ENCODE assay signal across 4 fruit fly cellular contexts in genomic region chr3L:18219388-18219787, dm6.
A peak's percentile ranks its signal among the peaks of the same experiment; 100 is the strongest.
TF ChIP-seq lines count a peak whose summit lies in the region.

No protein-coding gene starts in this region.

- no peak for TF ChIP-seq CTCF in whole organism, embryonic (GFP tag; optimal IDR thresholded peaks at IDR 0.05; lab: Kevin White, UChicago)

TF ChIP-seq in whole organism, embryonic, 481 proteins besides CTCF, POLR2A, EP300 and RAD21 (continues in another document):
- TF ChIP-seq CG18262 (tag; optimal IDR thresholded peaks at IDR 0.05; lab: Kevin White, UChicago), result peak; percentile 19
- TF ChIP-seq rib (GFP tag; IDR thresholded peaks at IDR 0.05; lab: Robert Waterston, UW), result no peak
- no peak for TF ChIP-seq disco-r (GFP tag; optimal IDR thresholded peaks at IDR 0.05; lab: Kevin White, UChicago)
- no peak for TF ChIP-seq zen2 (GFP tag; IDR thresholded peaks at IDR 0.05; lab: Robert Waterston, UW; ENCODE audit: partially characterized antibody)
- TF ChIP-seq zf30C (GFP tag; optimal IDR thresholded peaks at IDR 0.05; lab: Kevin White, UChicago), result peak; percentile 50
- TF ChIP-seq sima (GFP tag; optimal IDR thresholded peaks at IDR 0.05; lab: Kevin White, UChicago), result no peak
- no peak for TF ChIP-seq CG14014 (GFP tag; IDR thresholded peaks at IDR 0.05; lab: Robert Waterston, UW)
- no peak for TF ChIP-seq CG10147 (GFP tag; optimal IDR thresholded peaks at IDR 0.05; lab: Kevin White, UChicago)
- no peak for TF ChIP-seq al (GFP tag; IDR thresholded peaks at IDR 0.05; lab: Robert Waterston, UW)
- TF ChIP-seq HLH54F (GFP tag; optimal IDR thresholded peaks at IDR 0.05; lab: Kevin White, UChicago), result no peak
- no peak for TF ChIP-seq CG12299 (tag; optimal IDR thresholded peaks at IDR 0.05; lab: Kevin White, UChicago)
- TF ChIP-seq CG43689 (GFP tag; IDR thresholded peaks at IDR 0.05; lab: Robert Waterston, UW), result no peak
- no peak for TF ChIP-seq eyg (GFP tag; optimal IDR thresholded peaks at IDR 0.05; lab: Kevin White, UChicago)
- no peak for TF ChIP-seq Sox102F (GFP tag; optimal IDR thresholded peaks at IDR 0.05; lab: Kevin White, UChicago)
- no peak for TF ChIP-seq CG2889 (GFP tag; IDR thresholded peaks at IDR 0.05; lab: Robert Waterston, UW)
- TF ChIP-seq Ets65A (GFP tag; lab: Kevin White, UChicago), result no peak
- TF ChIP-seq CG15696 (tag; optimal IDR thresholded peaks at IDR 0.05; lab: Kevin White, UChicago), result peak; percentile 5
- TF ChIP-seq CG4424 (GFP tag; optimal IDR thresholded peaks at IDR 0.05; lab: Kevin White, UChicago), result no peak
- TF ChIP-seq gem (tag; optimal IDR thresholded peaks at IDR 0.05; lab: Kevin White, UChicago), result peak; percentile 23
- TF ChIP-seq stwl (tag; optimal IDR thresholded peaks at IDR 0.05; lab: Kevin White, UChicago), result no peak
- TF ChIP-seq ssp (GFP tag; IDR thresholded peaks at IDR 0.05; lab: Robert Waterston, UW), result no peak
- peak; percentile 23 for TF ChIP-seq CG2712 (tag; optimal IDR thresholded peaks at IDR 0.05; lab: Kevin White, UChicago)
- no peak for TF ChIP-seq YL-1 (GFP tag; optimal IDR thresholded peaks at IDR 0.05; lab: Kevin White, UChicago)
- TF ChIP-seq onecut (GFP tag; IDR thresholded peaks at IDR 0.05; lab: Robert Waterston, UW), result no peak

TF ChIP-seq in whole organism, prepupa, 60 proteins besides CTCF, POLR2A, EP300 and RAD21:
- TF ChIP-seq net (GFP tag; optimal IDR thresholded peaks at IDR 0.05; lab: Kevin White, UChicago) (no peak), Ets21C (GFP tag; optimal IDR thresholded peaks at IDR 0.05; lab: Kevin White, UChicago) (no peak), CG32006 (GFP tag; optimal IDR thresholded peaks at IDR 0.05; lab: Kevin White, UChicago) (no peak), CG8632 (GFP tag; optimal IDR thresholded peaks at IDR 0.05; lab: Kevin White, UChicago) (peak; percentile 8), CG34406 (GFP tag; optimal IDR thresholded peaks at IDR 0.05; lab: Kevin White, UChicago) (peak; percentile 3), Ets96B (tag; optimal IDR thresholded peaks at IDR 0.05; lab: Kevin White, UChicago) (peak; percentile 51), CG3032 (tag; optimal IDR thresholded peaks at IDR 0.05; lab: Kevin White, UChicago) (peak; percentile 19), svp (GFP tag; lab: Kevin White, UChicago) (peak; percentile 70), CG7368 (GFP tag; optimal IDR thresholded peaks at IDR 0.05; lab: Kevin White, UChicago) (no peak), achi (GFP tag; optimal IDR thresholded peaks at IDR 0.05; lab: Kevin White, UChicago) (peak; percentile 25), vri (GFP tag; optimal IDR thresholded peaks at IDR 0.05; lab: Kevin White, UChicago) (peak; percentile 2), Sox14 (GFP tag; optimal IDR thresholded peaks at IDR 0.05; lab: Kevin White, UChicago) (no peak), dsx (GFP tag; optimal IDR thresholded peaks at IDR 0.05; lab: Kevin White, UChicago; ENCODE audit: poor library complexity, severe bottlenecking) (peak; percentile 20), Gug (GFP tag; IDR thresholded peaks at IDR 0.05; lab: Robert Waterston, UW) (no peak), OdsH (GFP tag; optimal IDR thresholded peaks at IDR 0.05; lab: Kevin White, UChicago) (peak; percentile 39), spab (GFP tag; optimal IDR thresholded peaks at IDR 0.05; lab: Kevin White, UChicago) (peak; percentile 21), acj6 (GFP tag; optimal IDR thresholded peaks at IDR 0.05; lab: Kevin White, UChicago) (peak; percentile 27), CG10631 (GFP tag; optimal IDR thresholded peaks at IDR 0.05; lab: Kevin White, UChicago) (peak; percentile 11), Eip75B (GFP tag; optimal IDR thresholded peaks at IDR 0.05; lab: Kevin White, UChicago) (no peak), Eip78C (GFP tag; lab: Kevin White, UChicago) (peak; percentile 59), Hr39 (GFP tag; optimal IDR thresholded peaks at IDR 0.05; lab: Kevin White, UChicago) (no peak), Sox15 (GFP tag; optimal IDR thresholded peaks at IDR 0.05; lab: Kevin White, UChicago) (no peak), esn (GFP tag; optimal IDR thresholded peaks at IDR 0.05; lab: Kevin White, UChicago) (peak; percentile 16)

TF ChIP-seq in whole organism, pupa, 21 proteins besides CTCF, POLR2A, EP300 and RAD21:
- TF ChIP-seq CG13204 (GFP tag; optimal IDR thresholded peaks at IDR 0.05; lab: Kevin White, UChicago) (no peak), CG34367 (tag; optimal IDR thresholded peaks at IDR 0.05; lab: Kevin White, UChicago) (peak; percentile 3), D1 (tag; optimal IDR thresholded peaks at IDR 0.05; lab: Kevin White, UChicago) (no peak), CG8159 (tag; optimal IDR thresholded peaks at IDR 0.05; lab: Kevin White, UChicago) (peak; percentile 81), CG17806 (tag; optimal IDR thresholded peaks at IDR 0.05; lab: Kevin White, UChicago) (peak; percentile 56), CG12605 (GFP tag; IDR thresholded peaks at IDR 0.05; lab: Robert Waterston, UW) (no peak), EcR (GFP tag; optimal IDR thresholded peaks at IDR 0.05; lab: Kevin White, UChicago) (no peak), Snoo (tag; optimal IDR thresholded peaks at IDR 0.05; lab: Kevin White, UChicago) (no peak), CG10348 (GFP tag; IDR thresholded peaks at IDR 0.05; lab: Robert Waterston, UW) (no peak), CG14655 (GFP tag; optimal IDR thresholded peaks at IDR 0.05; lab: Kevin White, UChicago) (no peak), gl (tag; optimal IDR thresholded peaks at IDR 0.05; lab: Kevin White, UChicago) (no peak), Pif1A (GFP tag; optimal IDR thresholded peaks at IDR 0.05; lab: Kevin White, UChicago) (no peak), CG8301 (tag; optimal IDR thresholded peaks at IDR 0.05; lab: Kevin White, UChicago) (no peak), fd96Ca (GFP tag; IDR thresholded peaks at IDR 0.05; lab: Robert Waterston, UW) (no peak), CG32121 (GFP tag; IDR thresholded peaks at IDR 0.05; lab: Robert Waterston, UW) (no peak), CG9948 (tag; optimal IDR thresholded peaks at IDR 0.05; lab: Kevin White, UChicago) (peak; percentile 64), CG15710 (tag; optimal IDR thresholded peaks at IDR 0.05; lab: Kevin White, UChicago) (peak; percentile 63), Ets98B (GFP tag; IDR thresholded peaks at IDR 0.05; lab: Robert Waterston, UW) (no peak), Pif1B (GFP tag; optimal IDR thresholded peaks at IDR 0.05; lab: Kevin White, UChicago) (no peak), CG4496 (GFP tag; IDR thresholded peaks at IDR 0.05; lab: Robert Waterston, UW) (no peak), rn (GFP tag; IDR thresholded peaks at IDR 0.05; lab: Robert Waterston, UW) (no peak)

TF ChIP-seq in whole organism, wandering third instar larva, 38 proteins besides CTCF, POLR2A, EP300 and RAD21:
- TF ChIP-seq dsf (GFP tag; optimal IDR thresholded peaks at IDR 0.05; lab: Kevin White, UChicago; ENCODE audit: borderline replicate concordance), result no peak
- no peak for TF ChIP-seq CrebA (GFP tag; optimal IDR thresholded peaks at IDR 0.05; lab: Kevin White, UChicago; ENCODE audit: borderline replicate concordance)
- peak; percentile 32 for TF ChIP-seq psq (GFP tag; optimal IDR thresholded peaks at IDR 0.05; lab: Kevin White, UChicago)
- no peak for TF ChIP-seq sage (GFP tag; optimal IDR thresholded peaks at IDR 0.05; lab: Kevin White, UChicago)
- peak; percentile 30 for TF ChIP-seq OdsH (GFP tag; optimal IDR thresholded peaks at IDR 0.05; lab: Kevin White, UChicago)
- TF ChIP-seq lola (GFP tag; optimal IDR thresholded peaks at IDR 0.05; lab: Kevin White, UChicago), result no peak
- TF ChIP-seq Dfd (GFP tag; optimal IDR thresholded peaks at IDR 0.05; lab: Kevin White, UChicago), result no peak
- peak; percentile 28 for TF ChIP-seq Sp1 (GFP tag; optimal IDR thresholded peaks at IDR 0.05; lab: Kevin White, UChicago)
- TF ChIP-seq dmrt93B (GFP tag; optimal IDR thresholded peaks at IDR 0.05; lab: Kevin White, UChicago), result no peak
- no peak for TF ChIP-seq Myc (optimal IDR thresholded peaks at IDR 0.05; lab: Kevin White, UChicago)
- no peak for TF ChIP-seq jim (GFP tag; optimal IDR thresholded peaks at IDR 0.05; lab: Kevin White, UChicago)
- no peak for TF ChIP-seq Vsx2 (GFP tag; optimal IDR thresholded peaks at IDR 0.05; lab: Kevin White, UChicago; ENCODE audit: partially characterized antibody)
- TF ChIP-seq ey (GFP tag; optimal IDR thresholded peaks at IDR 0.05; lab: Kevin White, UChicago), result no peak
- TF ChIP-seq Mio (GFP tag; optimal IDR thresholded peaks at IDR 0.05; lab: Kevin White, UChicago), result no peak
